Worm (Caenorhabditis elegans) whole organism, L4/young adult: ENCODE results near the gene csb-1.

ENCODE experiments used
- W03F9.2 ChIP-seq: fragments of 150-350 bp; optimal IDR thresholded peaks from 2 replicates; lab custom pipeline; 2014; ENCODE audit warnings: missing biosample characterization, missing genetic modification characterization
- dao-5 ChIP-seq: sonication (generic microtip); optimal IDR thresholded peaks from 2 replicates; lab custom pipeline; 2016; ENCODE audit warnings: missing genotype, missing genetic modification characterization, moderate library complexity, missing compliant biosample characterization
- him-1 ChIP-seq: sonication (generic microtip); optimal IDR thresholded peaks from 2 replicates; lab custom pipeline; 2016; ENCODE audit warnings: missing genotype, missing genetic modification reagents, missing genetic modification characterization, missing compliant biosample characterization

- TF ChIP-seq him-1 (tag; lab: Kevin White, UChicago): no peak
- TF ChIP-seq W03F9.2 (tag; lab: Kevin White, UChicago): no peak
- no peak for TF ChIP-seq dao-5 (tag; lab: Kevin White, UChicago)
These were observed 8.9 kb downstream of the csb-1 start, which contains the start of gene F53H4.2 for ce11 chrX:15856853-15857252.
